Fruit fly (Drosophila melanogaster): Measurements from ENCODE around the gene Pgcl.

Gene Pgcl

DNA sequence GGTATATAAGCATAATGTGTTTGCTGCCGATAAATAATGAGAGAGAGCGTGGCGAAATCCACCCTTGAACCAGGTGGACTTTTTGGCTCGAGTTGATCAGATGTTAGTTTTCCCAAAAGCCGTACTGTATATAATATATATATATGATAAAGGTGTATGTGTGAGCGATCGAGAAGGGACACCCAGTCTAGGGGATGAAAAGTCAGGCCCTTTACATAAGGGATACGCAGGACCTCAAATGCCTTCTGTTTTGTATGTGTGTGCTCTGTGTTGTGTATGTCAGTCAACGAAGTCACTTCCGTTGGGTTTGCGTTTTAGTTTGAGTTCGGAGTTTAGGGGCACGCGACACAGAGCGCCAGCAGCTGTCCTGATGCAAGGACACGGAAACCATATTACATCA is 23.2 kb upstream of the Pgcl start, which contains the start of gene ase:
TSS of gene ase (plus strand) at position 301 of the 400 bp plus-strand sequence.
- TF ChIP-seq CG12768 (GFP tag; optimal IDR thresholded peaks at IDR 0.05) = no peak

DNA sequence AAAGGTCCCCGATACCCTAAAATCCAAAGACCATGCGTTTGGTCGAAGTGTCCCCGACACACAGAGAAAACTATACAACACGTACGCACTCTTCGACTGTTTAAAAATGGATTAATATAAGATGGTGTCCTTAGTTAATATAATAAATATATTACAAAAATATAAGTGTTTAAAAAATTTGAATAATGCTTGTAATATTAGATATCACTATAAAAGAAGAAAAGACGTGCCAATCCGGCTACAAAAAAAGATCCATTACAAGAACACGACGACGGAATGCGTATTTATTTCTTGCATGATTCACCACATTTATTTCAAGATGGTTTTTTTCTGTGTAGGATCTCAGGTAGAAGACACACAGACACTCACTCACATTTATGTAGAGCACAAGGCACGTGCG is 20.6 kb upstream of the Pgcl start:
- no peak for TF ChIP-seq pad (GFP tag; optimal IDR thresholded peaks at IDR 0.05)
- TF ChIP-seq toe (GFP tag; optimal IDR thresholded peaks at IDR 0.05) = no peak
- TF ChIP-seq CG12768 (GFP tag; optimal IDR thresholded peaks at IDR 0.05) = no peak
- TF ChIP-seq cic (GFP tag; optimal IDR thresholded peaks at IDR 0.05) = no peak
- no peak for TF ChIP-seq cnc (optimal IDR thresholded peaks at IDR 0.05)
- TF ChIP-seq tj (GFP tag; optimal IDR thresholded peaks at IDR 0.05) = no peak
- no peak for TF ChIP-seq CG7101 (tag; optimal IDR thresholded peaks at IDR 0.05)
- no peak for TF ChIP-seq CG14711 (tag; optimal IDR thresholded peaks at IDR 0.05)
- no peak for TF ChIP-seq CG33017 (tag; optimal IDR thresholded peaks at IDR 0.05)
- TF ChIP-seq kay (GFP tag; ENCODE audit: borderline replicate concordance) = no peak
- TF ChIP-seq bab1 (GFP tag; optimal IDR thresholded peaks at IDR 0.05) = no peak
- TF ChIP-seq Mnt (GFP tag; optimal IDR thresholded peaks at IDR 0.05) = no peak
- no peak for TF ChIP-seq Clk (GFP tag; optimal IDR thresholded peaks at IDR 0.05)
- no peak for TF ChIP-seq CG1620 (GFP tag; optimal IDR thresholded peaks at IDR 0.05)
- TF ChIP-seq Hr96 (GFP tag; optimal IDR thresholded peaks at IDR 0.05) = no peak
- TF ChIP-seq CG11617 (GFP tag; optimal IDR thresholded peaks at IDR 0.05) = no peak
- no peak for TF ChIP-seq CG7045 (GFP tag; optimal IDR thresholded peaks at IDR 0.05)
- TF ChIP-seq CG5204 (GFP tag; optimal IDR thresholded peaks at IDR 0.05) = no peak

DNA sequence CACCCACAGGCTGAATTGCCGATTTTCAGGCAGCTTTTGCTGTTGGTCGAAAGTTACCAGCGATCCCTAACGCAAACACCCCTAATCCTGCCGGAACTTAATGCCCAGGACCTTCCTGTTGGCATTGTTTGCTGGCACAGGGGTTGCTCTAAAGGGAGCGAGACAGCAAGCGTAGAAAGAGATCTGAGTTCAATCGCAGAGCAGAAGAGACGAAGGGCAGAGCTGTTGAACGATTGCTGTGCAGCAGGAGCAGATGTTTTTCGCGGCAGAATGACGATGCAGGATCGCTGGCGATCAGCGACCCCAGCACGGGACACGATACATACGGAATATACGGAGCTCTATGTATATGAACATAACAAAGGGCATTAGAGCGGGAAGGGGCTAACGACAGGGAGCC is 19.7 kb upstream of the Pgcl start:
- no peak for TF ChIP-seq bab1 (GFP tag; optimal IDR thresholded peaks at IDR 0.05)
- no peak for TF ChIP-seq pad (GFP tag; optimal IDR thresholded peaks at IDR 0.05)
- no peak for TF ChIP-seq Crg-1 (GFP tag; optimal IDR thresholded peaks at IDR 0.05)
- TF ChIP-seq CG14711 (tag; optimal IDR thresholded peaks at IDR 0.05) = no peak
- no peak for TF ChIP-seq Clk (GFP tag; optimal IDR thresholded peaks at IDR 0.05)
- no peak for TF ChIP-seq CG1620 (GFP tag; optimal IDR thresholded peaks at IDR 0.05)
- TF ChIP-seq kay (GFP tag; ENCODE audit: borderline replicate concordance) = no peak
- TF ChIP-seq CG33017 (tag; optimal IDR thresholded peaks at IDR 0.05) = no peak
- no peak for TF ChIP-seq cic (GFP tag; optimal IDR thresholded peaks at IDR 0.05)

DNA sequence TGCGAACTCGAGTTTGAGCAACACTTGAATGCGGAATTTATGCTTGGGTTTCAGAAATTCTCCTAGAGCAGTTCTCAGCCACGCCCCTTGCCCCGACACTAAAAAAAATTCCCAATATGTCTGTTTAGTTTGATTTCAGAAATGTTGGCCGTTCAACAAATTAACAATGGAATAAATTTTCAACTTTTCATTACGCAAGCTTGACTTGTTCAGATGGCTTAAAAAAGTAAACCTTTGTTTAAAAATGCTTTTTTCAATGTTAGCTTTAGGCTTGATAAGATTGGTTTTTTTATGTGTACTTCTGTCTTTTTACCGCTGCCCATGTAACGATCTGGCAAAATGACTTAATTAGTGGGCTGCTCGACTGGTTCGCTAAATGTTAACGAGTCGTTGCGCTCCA is 15.5 kb upstream of the Pgcl start:
- TF ChIP-seq ovo (GFP tag; optimal IDR thresholded peaks at IDR 0.05) = no peak
- TF ChIP-seq CG33017 (tag; optimal IDR thresholded peaks at IDR 0.05) = no peak
- no peak for TF ChIP-seq Crg-1 (GFP tag; optimal IDR thresholded peaks at IDR 0.05)
- TF ChIP-seq CG12768 (GFP tag; optimal IDR thresholded peaks at IDR 0.05) = no peak
- TF ChIP-seq kay (GFP tag; ENCODE audit: borderline replicate concordance) = no peak
- no peak for TF ChIP-seq CG7045 (GFP tag; optimal IDR thresholded peaks at IDR 0.05)
- no peak for TF ChIP-seq tj (GFP tag; optimal IDR thresholded peaks at IDR 0.05)
- no peak for TF ChIP-seq Hr96 (GFP tag; optimal IDR thresholded peaks at IDR 0.05)
- TF ChIP-seq cnc (optimal IDR thresholded peaks at IDR 0.05) = no peak
- no peak for TF ChIP-seq toe (GFP tag; optimal IDR thresholded peaks at IDR 0.05)
- TF ChIP-seq CG5204 (GFP tag; optimal IDR thresholded peaks at IDR 0.05) = no peak
- no peak for TF ChIP-seq CG1620 (GFP tag; optimal IDR thresholded peaks at IDR 0.05)
- no peak for TF ChIP-seq CG11617 (GFP tag; optimal IDR thresholded peaks at IDR 0.05)
- no peak for TF ChIP-seq Clk (GFP tag; optimal IDR thresholded peaks at IDR 0.05)
- TF ChIP-seq Mnt (GFP tag; optimal IDR thresholded peaks at IDR 0.05) = no peak
- no peak for TF ChIP-seq CG14711 (tag; optimal IDR thresholded peaks at IDR 0.05)
- TF ChIP-seq cic (GFP tag; optimal IDR thresholded peaks at IDR 0.05) = no peak
- no peak for TF ChIP-seq CG7101 (tag; optimal IDR thresholded peaks at IDR 0.05)

DNA sequence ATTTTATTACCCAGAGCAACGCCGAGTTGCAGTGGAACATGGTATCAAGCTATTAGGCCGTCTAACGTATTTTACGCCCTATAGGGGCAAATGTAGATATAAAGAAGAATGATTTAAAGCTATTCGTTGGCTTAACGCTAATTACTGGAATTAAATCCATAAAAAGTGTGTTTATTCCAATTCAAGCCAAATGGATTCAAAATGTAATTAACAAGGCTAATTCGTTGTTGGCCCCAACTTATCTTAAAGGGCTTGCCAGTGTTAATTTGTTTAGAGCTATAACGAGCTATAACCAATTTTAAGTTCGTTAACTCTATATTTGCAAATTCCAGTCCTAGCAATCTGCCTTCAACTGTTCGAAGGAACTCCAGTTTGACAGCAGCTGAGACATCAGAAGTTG is 11.7 kb upstream of the Pgcl start:
- TF ChIP-seq tj (GFP tag; optimal IDR thresholded peaks at IDR 0.05) (no peak), CG1620 (GFP tag; optimal IDR thresholded peaks at IDR 0.05) (no peak), cic (GFP tag; optimal IDR thresholded peaks at IDR 0.05) (no peak), CG7045 (GFP tag; optimal IDR thresholded peaks at IDR 0.05) (no peak), pad (GFP tag; optimal IDR thresholded peaks at IDR 0.05) (no peak), Hr96 (GFP tag; optimal IDR thresholded peaks at IDR 0.05) (no peak)

DNA sequence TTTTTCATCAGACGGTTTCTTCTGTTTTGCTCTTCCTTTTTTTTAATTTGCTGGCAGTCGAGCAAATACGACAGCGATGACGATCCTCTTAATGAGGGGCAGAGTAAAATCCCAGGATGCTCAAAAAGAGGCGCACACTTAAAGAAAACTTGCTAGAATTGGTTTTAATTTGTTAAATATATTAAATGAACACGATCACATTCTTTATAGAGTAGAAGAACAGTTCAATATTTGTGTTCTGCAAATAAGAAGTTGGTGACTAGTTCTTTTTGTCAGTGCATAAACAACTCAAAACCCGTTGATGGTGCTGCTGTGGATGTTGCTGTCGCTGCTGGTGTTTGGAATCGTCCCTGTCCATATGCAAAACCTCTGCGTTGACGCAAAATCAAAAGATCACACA is 11.0 kb upstream of the Pgcl start:
- no peak for TF ChIP-seq Clk (GFP tag; optimal IDR thresholded peaks at IDR 0.05)
- TF ChIP-seq cic (GFP tag; optimal IDR thresholded peaks at IDR 0.05) = no peak
- TF ChIP-seq Crg-1 (GFP tag; optimal IDR thresholded peaks at IDR 0.05) = no peak
- TF ChIP-seq cnc (optimal IDR thresholded peaks at IDR 0.05) = no peak
- TF ChIP-seq CG7045 (GFP tag; optimal IDR thresholded peaks at IDR 0.05) = no peak
- TF ChIP-seq ovo (GFP tag; optimal IDR thresholded peaks at IDR 0.05) = no peak
- TF ChIP-seq toe (GFP tag; optimal IDR thresholded peaks at IDR 0.05) = no peak
- no peak for TF ChIP-seq tj (GFP tag; optimal IDR thresholded peaks at IDR 0.05)
- no peak for TF ChIP-seq CG1620 (GFP tag; optimal IDR thresholded peaks at IDR 0.05)

DNA sequence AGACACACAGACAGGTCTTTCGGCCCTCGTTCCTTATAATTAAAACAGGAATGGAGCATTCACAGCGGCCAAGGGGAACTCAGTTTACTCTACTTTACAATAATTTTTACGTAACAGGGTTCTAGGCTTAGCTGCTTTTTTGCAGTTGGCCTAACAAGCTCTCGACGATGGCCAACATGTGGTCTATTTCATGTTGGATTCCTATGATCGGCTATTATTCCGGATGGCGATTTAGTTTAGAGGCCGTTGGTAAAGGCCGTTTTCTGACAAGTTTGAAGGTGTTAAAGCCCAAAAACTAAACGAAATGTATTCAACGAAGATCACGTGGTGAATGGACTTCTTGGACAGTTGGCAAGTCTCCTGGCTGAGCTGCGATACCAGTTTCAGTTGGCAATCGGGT is 8.8 kb upstream of the Pgcl start:
- TF ChIP-seq bab1 (GFP tag; optimal IDR thresholded peaks at IDR 0.05) (no peak), Hr96 (GFP tag; optimal IDR thresholded peaks at IDR 0.05) (no peak), tj (GFP tag; optimal IDR thresholded peaks at IDR 0.05) (no peak), CG7101 (tag; optimal IDR thresholded peaks at IDR 0.05) (no peak), CG12768 (GFP tag; optimal IDR thresholded peaks at IDR 0.05) (no peak), CG7045 (GFP tag; optimal IDR thresholded peaks at IDR 0.05) (no peak), CG14711 (tag; optimal IDR thresholded peaks at IDR 0.05) (no peak), ovo (GFP tag; optimal IDR thresholded peaks at IDR 0.05) (no peak), kay (GFP tag; ENCODE audit: borderline replicate concordance) (no peak), CG5204 (GFP tag; optimal IDR thresholded peaks at IDR 0.05) (no peak), Mnt (GFP tag; optimal IDR thresholded peaks at IDR 0.05) (no peak), toe (GFP tag; optimal IDR thresholded peaks at IDR 0.05) (no peak), CG1620 (GFP tag; optimal IDR thresholded peaks at IDR 0.05) (no peak)

Data from whole organism, adult.